Fruit fly (Drosophila melanogaster): ENCODE data around the gene Arp5.

DNA sequence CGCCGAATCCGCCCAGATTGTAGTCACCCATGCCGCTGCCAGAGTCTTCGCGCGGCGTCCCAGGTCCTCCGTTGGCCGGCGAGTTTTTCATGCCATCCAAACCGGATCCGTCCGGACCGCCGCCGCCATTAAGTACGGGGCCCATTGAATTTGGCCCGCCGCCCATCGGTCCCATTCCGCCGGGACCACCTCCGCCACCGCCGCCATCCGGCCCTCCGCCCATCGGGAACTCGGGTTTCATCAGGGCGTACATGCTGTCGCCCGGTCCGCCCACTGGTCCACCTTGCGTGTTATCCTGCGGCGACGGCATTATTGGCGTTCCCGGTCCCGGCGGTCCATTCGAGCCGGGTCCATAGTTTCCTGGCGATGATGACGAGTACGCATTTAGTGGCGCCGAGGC is 10.0 kb downstream of the Arp5 start:
- TF ChIP-seq CG13204 (GFP tag; optimal IDR thresholded peaks at IDR 0.05) = no peak
- no peak for TF ChIP-seq CG17806 (tag; optimal IDR thresholded peaks at IDR 0.05)
- no peak for TF ChIP-seq Pif1B (GFP tag; optimal IDR thresholded peaks at IDR 0.05)
- no peak for TF ChIP-seq CG10348 (GFP tag; IDR thresholded peaks at IDR 0.05)
- no peak for TF ChIP-seq EcR (GFP tag; optimal IDR thresholded peaks at IDR 0.05)
- no peak for TF ChIP-seq Snoo (tag; optimal IDR thresholded peaks at IDR 0.05)
- TF ChIP-seq CG15710 (tag; optimal IDR thresholded peaks at IDR 0.05) = no peak
- TF ChIP-seq fd96Ca (GFP tag; IDR thresholded peaks at IDR 0.05) = no peak
- TF ChIP-seq CG4496 (GFP tag; IDR thresholded peaks at IDR 0.05) = no peak

Data from whole organism, pupa.